Fruit fly (Drosophila melanogaster): ENCODE data around the gene Dd.

DNA sequence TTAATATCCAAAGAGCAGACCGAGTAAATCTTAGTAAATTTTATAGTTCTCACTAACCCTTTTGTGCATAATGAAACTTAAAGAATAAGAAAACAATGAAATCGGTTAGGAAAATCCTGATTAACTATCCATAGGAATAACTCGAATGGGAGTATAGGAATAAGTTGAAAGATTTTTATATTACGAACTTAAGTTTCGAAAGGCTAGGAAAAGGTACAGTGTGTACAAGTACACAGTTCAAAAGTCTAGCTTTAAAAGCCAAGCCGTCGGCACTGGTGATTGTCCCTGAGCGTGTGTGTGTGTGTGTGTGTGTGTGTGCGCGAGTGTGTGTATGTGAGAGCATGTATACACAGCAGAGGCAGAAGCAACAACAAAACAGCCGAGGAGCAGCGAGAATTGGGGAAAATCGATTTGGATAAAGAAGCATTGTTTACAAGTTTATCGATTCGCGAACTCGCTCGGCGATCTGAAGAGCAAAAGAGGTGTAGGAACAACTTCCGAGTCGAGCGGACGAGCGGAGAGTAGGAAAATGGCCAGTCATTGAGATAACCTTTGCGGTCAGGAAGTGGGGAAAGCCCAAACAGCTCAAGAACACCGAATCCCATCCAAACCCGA is 27.5 kb upstream of the Dd start:
- TF ChIP-seq CG14711 (tag; optimal IDR thresholded peaks at IDR 0.05) (no peak), cnc (optimal IDR thresholded peaks at IDR 0.05) (no peak), pad (GFP tag; optimal IDR thresholded peaks at IDR 0.05) (no peak), Hr96 (GFP tag; optimal IDR thresholded peaks at IDR 0.05) (no peak), CG7101 (tag; optimal IDR thresholded peaks at IDR 0.05) (no peak), Clk (GFP tag; optimal IDR thresholded peaks at IDR 0.05) (no peak), CG33017 (tag; optimal IDR thresholded peaks at IDR 0.05) (no peak), CG5204 (GFP tag; optimal IDR thresholded peaks at IDR 0.05) (no peak), Crg-1 (GFP tag; optimal IDR thresholded peaks at IDR 0.05) (no peak), bab1 (GFP tag; optimal IDR thresholded peaks at IDR 0.05) (no peak), toe (GFP tag; optimal IDR thresholded peaks at IDR 0.05) (no peak), CG11617 (GFP tag; optimal IDR thresholded peaks at IDR 0.05) (no peak)
